Fruit fly (Drosophila melanogaster): Measurements from ENCODE around the gene CG13117.

DNA sequence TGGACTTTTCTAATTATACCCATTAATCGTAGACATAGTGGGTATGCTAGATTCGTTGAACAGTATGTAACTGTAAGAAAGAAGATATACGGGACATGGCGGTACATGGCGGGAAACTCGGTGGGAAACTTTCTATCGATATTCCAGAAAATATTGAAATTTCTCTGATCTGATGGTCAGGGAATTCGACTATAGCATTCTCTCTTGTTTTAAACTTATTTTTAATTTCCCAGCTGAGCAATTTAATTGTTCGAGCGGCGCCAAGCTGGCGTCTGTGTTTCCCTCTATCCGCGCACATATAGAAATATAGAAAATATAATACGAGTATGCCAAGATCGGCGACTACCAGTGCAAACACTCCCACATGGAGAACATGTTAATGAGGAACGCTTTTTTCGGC lies 42.7 kb downstream of the CG13117 start:
- TF ChIP-seq CG6808 (GFP tag; optimal IDR thresholded peaks at IDR 0.05) (no peak), salr (GFP tag; optimal IDR thresholded peaks at IDR 0.05) (no peak), CG6163 (GFP tag; IDR thresholded peaks at IDR 0.05) (no peak)
